Fruit fly (Drosophila melanogaster): ENCODE measurements around the gene CG34164.

Gene CG34164

dm6 chr2L:12063035-12063434 is 6.9 kb downstream of the CG34164 start, which contains the start of gene Rab3-GAP (continued):
- no peak for TF ChIP-seq crol (GFP tag; IDR thresholded peaks at IDR 0.05)
- peak; percentile 25 for TF ChIP-seq CG17359 (tag; optimal IDR thresholded peaks at IDR 0.05)
- peak; percentile 44; the same call in 1 of the 3 replicates for TF ChIP-seq ci (GFP tag; IDR thresholded peaks at IDR 0.05)
- 0 out of 2 replicates have a peak, but pooled peaks have one; percentile 7 for TF ChIP-seq ara (GFP tag; IDR thresholded peaks at IDR 0.05)
- peak; percentile 51; the same call in 1 of the 3 replicates for TF ChIP-seq CG17361 (GFP tag; IDR thresholded peaks at IDR 0.05)
- TF ChIP-seq CG12942 (GFP tag; optimal IDR thresholded peaks at IDR 0.05) = peak; percentile 34
- peak; percentile 20 for TF ChIP-seq Elba2 (GFP tag; optimal IDR thresholded peaks at IDR 0.05)
- peak; percentile 10 for TF ChIP-seq CoRest (tag; optimal IDR thresholded peaks at IDR 0.05)
- TF ChIP-seq Chrac-16 (GFP tag; optimal IDR thresholded peaks at IDR 0.05) = peak; percentile 29
- no peak for TF ChIP-seq abd-A (tag; optimal IDR thresholded peaks at IDR 0.05)
- peak; percentile 15 for TF ChIP-seq CG8388 (GFP tag; optimal IDR thresholded peaks at IDR 0.05)
- TF ChIP-seq CHES-1-like (GFP tag; optimal IDR thresholded peaks at IDR 0.05) = no peak
- TF ChIP-seq Doc3 (GFP tag; IDR thresholded peaks at IDR 0.05; ENCODE audit: partially characterized antibody) = peak; percentile 48
- no peak for TF ChIP-seq repo (GFP tag; optimal IDR thresholded peaks at IDR 0.05)
- peak; percentile 11 for TF ChIP-seq ind (GFP tag; optimal IDR thresholded peaks at IDR 0.05)
- TF ChIP-seq dpn (GFP tag; optimal IDR thresholded peaks at IDR 0.05) = peak in 1 of 2 experiments; percentile 53
- TF ChIP-seq Dad (GFP tag; optimal IDR thresholded peaks at IDR 0.05) = no peak
- peak; percentile 52 for TF ChIP-seq pzg (GFP tag; optimal IDR thresholded peaks at IDR 0.05)
- TF ChIP-seq Sry-δ (GFP tag; optimal IDR thresholded peaks at IDR 0.05) = peak; percentile 48
- TF ChIP-seq Dref (GFP tag; IDR thresholded peaks at IDR 0.05) = peak; percentile 84
- TF ChIP-seq gce (GFP tag; IDR thresholded peaks at IDR 0.05) = no peak
- peak; percentile 36 for TF ChIP-seq BEAF-32 (GFP tag; optimal IDR thresholded peaks at IDR 0.05)
- TF ChIP-seq cato (GFP tag; optimal IDR thresholded peaks at IDR 0.05; ENCODE audit: borderline replicate concordance) = no peak
- peak in 1 of 2 experiments; percentile 39 for TF ChIP-seq bsh (GFP tag; optimal IDR thresholded peaks at IDR 0.05)
- peak; percentile 37; the same call in 1 of the 2 replicates for TF ChIP-seq amos (GFP tag; IDR thresholded peaks at IDR 0.05; ENCODE audit: partially characterized antibody)
- peak; percentile 28 for TF ChIP-seq Hsf (GFP tag; optimal IDR thresholded peaks at IDR 0.05)
- TF ChIP-seq CG2116 (GFP tag; optimal IDR thresholded peaks at IDR 0.05) = peak; percentile 85
- peak; percentile 51; the same call in 1 of the 3 replicates for TF ChIP-seq zfh1 (GFP tag; IDR thresholded peaks at IDR 0.05)
- TF ChIP-seq Hey (tag; optimal IDR thresholded peaks at IDR 0.05) = no peak
- peak; percentile 18 for TF ChIP-seq CG7987 (GFP tag; optimal IDR thresholded peaks at IDR 0.05)
- TF ChIP-seq CG10267 (tag; optimal IDR thresholded peaks at IDR 0.05) = peak; percentile 60
- TF ChIP-seq CG6791 (GFP tag; IDR thresholded peaks at IDR 0.05; ENCODE audit: partially characterized antibody) = peak; percentile 45; the same call in 1 of the 3 replicates
- TF ChIP-seq mld (GFP tag; IDR thresholded peaks at IDR 0.05; ENCODE audit: partially characterized antibody) = no peak
- TF ChIP-seq wor (GFP tag; IDR thresholded peaks at IDR 0.05) = no peak
- TF ChIP-seq CG31388 (GFP tag; optimal IDR thresholded peaks at IDR 0.05) = no peak
- no peak for TF ChIP-seq pan (optimal IDR thresholded peaks at IDR 0.05)
- TF ChIP-seq pan (GFP tag; optimal IDR thresholded peaks at IDR 0.05 in 1 of 2, IDR thresholded peaks at IDR 0.05 in 1 of 2) = peak in 1 of 2 experiments; percentile 40
- peak; percentile 29; the same call in 1 of the 2 replicates for TF ChIP-seq sob (GFP tag; IDR thresholded peaks at IDR 0.05)
- TF ChIP-seq CG11695 (GFP tag; IDR thresholded peaks at IDR 0.05) = peak; percentile 44; the same call in 1 of the 3 replicates
- TF ChIP-seq psq (GFP tag; optimal IDR thresholded peaks at IDR 0.05) = no peak
- TF ChIP-seq Atf6 (GFP tag; IDR thresholded peaks at IDR 0.05) = 0 out of 2 replicates have a peak, but pooled peaks have one; percentile 15
- no peak for TF ChIP-seq CG3407 (GFP tag; optimal IDR thresholded peaks at IDR 0.05)
- TF ChIP-seq chinmo (GFP tag; IDR thresholded peaks at IDR 0.05; ENCODE audit: partially characterized antibody) = no peak
- TF ChIP-seq usp (GFP tag; optimal IDR thresholded peaks at IDR 0.05) = no peak
- peak; percentile 22 for TF ChIP-seq gcm (GFP tag; optimal IDR thresholded peaks at IDR 0.05)
- TF ChIP-seq PHDP (tag; optimal IDR thresholded peaks at IDR 0.05) = peak; percentile 29
- peak; percentile 75 for TF ChIP-seq stwl (tag; optimal IDR thresholded peaks at IDR 0.05)
- peak; percentile 59 for TF ChIP-seq vvl (GFP tag; IDR thresholded peaks at IDR 0.05)
- peak; percentile 48 for TF ChIP-seq HLH4C (GFP tag; IDR thresholded peaks at IDR 0.05; ENCODE audit: partially characterized antibody)
- TF ChIP-seq sens (GFP tag) = peak; percentile 87
